Fruit fly (Drosophila melanogaster) whole organism: Measurements from ENCODE around the gene CG9743.

ENCODE experiments used
- CG8478 ChIP-seq: fragments of >200 bp; optimal IDR thresholded peaks from 2 replicates; lab custom pipeline; 2018; ENCODE audit warnings: inconsistent platforms
- pan ChIP-seq: fragments of >200 bp; optimal IDR thresholded peaks from 2 replicates; lab custom pipeline; 2017
- psq ChIP-seq: fragments of >200 bp; optimal IDR thresholded peaks from 2 replicates; lab custom pipeline; 2017

dm6 chr3R:30176314-30176713 is 26.5 kb downstream of the CG9743 start:
- TF ChIP-seq pan (lab: Kevin White, UChicago) (no peak), CG8478 (lab: Kevin White, UChicago) (no peak), psq (lab: Kevin White, UChicago) (no peak)
